Fruit fly (Drosophila melanogaster) whole organism, embryonic: Measurements from ENCODE around the gene CG42393.
A peak's percentile ranks its signal among the peaks of the same experiment; 100 is the strongest.

Experiments used
- Bgb ChIP-seq: fragments of 200-800 bp; sonication (Bioruptor generic); IDR thresholded peaks from 2 replicates; pipeline ENCODE4 v1.3.6; 2022; ENCODE audit warnings: missing biosample characterization, missing genetic modification characterization; ENCODE audit not compliant: partially characterized antibody
- Blimp-1 ChIP-seq: fragments of 200-800 bp; sonication (Bioruptor generic); optimal IDR thresholded peaks from 3 replicates; lab custom pipeline; 2018; ENCODE audit warnings: missing biosample characterization, missing genetic modification characterization, mild to moderate bottlenecking, moderate library complexity, missing genetic modification reagents
- CG11456 ChIP-seq: fragments of 200-800 bp; sonication (Bioruptor generic); IDR thresholded peaks from 3 replicates; pipeline ENCODE4 v1.3.6; 2022; ENCODE audit warnings: missing biosample characterization, missing genetic modification characterization
- CG11723 ChIP-seq: fragments of 200-800 bp; sonication (Bioruptor generic); optimal IDR thresholded peaks from 2 replicates; lab custom pipeline; 2017; ENCODE audit warnings: missing biosample characterization, mild to moderate bottlenecking, missing genetic modification characterization
- CG12769 ChIP-seq: fragments of 200-800 bp; sonication (Bioruptor generic); optimal IDR thresholded peaks from 2 replicates; lab custom pipeline; 2019; ENCODE audit warnings: missing biosample characterization, mild to moderate bottlenecking, missing genetic modification characterization, moderate library complexity
- CG13424 ChIP-seq: fragments of 200-800 bp; sonication (Bioruptor generic); optimal IDR thresholded peaks from 2 replicates; lab custom pipeline; 2019; ENCODE audit warnings: missing biosample characterization, mild to moderate bottlenecking, missing genetic modification characterization, moderate library complexity
- CG15601 ChIP-seq: fragments of 200-800 bp; sonication (Bioruptor generic); optimal IDR thresholded peaks from 3 replicates; lab custom pipeline; 2019; ENCODE audit warnings: missing biosample characterization, mild to moderate bottlenecking, missing genetic modification characterization, moderate library complexity
- CG16813 ChIP-seq: fragments of 200-800 bp; sonication (Bioruptor generic); IDR thresholded peaks from 3 replicates; pipeline ENCODE4 v1.3.6; 2022; ENCODE audit warnings: missing biosample characterization, missing genetic modification characterization; ENCODE audit not compliant: partially characterized antibody
- CG16815 ChIP-seq: fragments of 200-800 bp; sonication (Bioruptor generic); optimal IDR thresholded peaks from 3 replicates; lab custom pipeline; 2017; ENCODE audit warnings: missing biosample characterization, mild to moderate bottlenecking, missing genetic modification characterization
- CG16863 ChIP-seq: fragments of 200-800 bp; sonication (Bioruptor generic); optimal IDR thresholded peaks from 3 replicates; lab custom pipeline; 2016; ENCODE audit warnings: missing biosample characterization, missing genetic modification characterization
- CG1832 ChIP-seq: fragments of 200-800 bp; sonication (Bioruptor generic); optimal IDR thresholded peaks from 2 replicates; lab custom pipeline; 2017; ENCODE audit warnings: missing biosample characterization, mild to moderate bottlenecking, missing genetic modification characterization, inconsistent platforms
- CG18476 ChIP-seq: fragments of 200-800 bp; sonication (Bioruptor generic); optimal IDR thresholded peaks from 2 replicates; lab custom pipeline; 2016; ENCODE audit warnings: missing biosample characterization, mild to moderate bottlenecking, missing genetic modification characterization
- CG2116 ChIP-seq: fragments of 200-800 bp; sonication (Bioruptor generic); optimal IDR thresholded peaks from 3 replicates; lab custom pipeline; 2018; ENCODE audit warnings: missing biosample characterization, mild to moderate bottlenecking, missing genetic modification characterization
- CG32767 ChIP-seq: fragments of 200-800 bp; sonication (Bioruptor generic); IDR thresholded peaks from 2 replicates; pipeline ENCODE4 v1.3.6; 2022; ENCODE audit warnings: missing biosample characterization, missing genetic modification characterization
- CG32772 ChIP-seq: fragments of 200-800 bp; sonication (Bioruptor generic); IDR thresholded peaks from 2 replicates; pipeline ENCODE4 v1.3.6; 2022; ENCODE audit warnings: missing biosample characterization, missing genetic modification characterization
- CG34224 ChIP-seq: fragments of 200-800 bp; sonication (Bioruptor generic); IDR thresholded peaks from 3 replicates; pipeline ENCODE4 v1.3.6; 2022; ENCODE audit warnings: missing biosample characterization, missing genetic modification characterization; ENCODE audit not compliant: partially characterized antibody
- CG34376 ChIP-seq: fragments of 200-800 bp; sonication (Bioruptor generic); optimal IDR thresholded peaks from 2 replicates; lab custom pipeline; 2018; ENCODE audit warnings: missing biosample characterization, mild to moderate bottlenecking, missing genetic modification characterization
- CG4617 ChIP-seq: fragments of 200-800 bp; sonication (Bioruptor generic); optimal IDR thresholded peaks from 3 replicates; lab custom pipeline; 2016; ENCODE audit warnings: missing biosample characterization, missing genetic modification characterization, borderline replicate concordance
- Dbx ChIP-seq: fragments of 200-800 bp; sonication (Bioruptor generic); IDR thresholded peaks from 3 replicates; pipeline ENCODE4 v1.3.6; 2022; ENCODE audit warnings: missing biosample characterization, missing genetic modification characterization
- Hr39 ChIP-seq: fragments of >200 bp; optimal IDR thresholded peaks from 2 replicates; lab custom pipeline; 2017
- MBD-R2 ChIP-seq: fragments of 200-800 bp; sonication (Bioruptor generic); IDR thresholded peaks from 2 replicates; pipeline ENCODE4 v1.3.6; 2022; ENCODE audit warnings: missing biosample characterization, missing genetic modification characterization
- Med ChIP-seq: fragments of 200-800 bp; sonication (Bioruptor generic); peaks from one replicate; lab custom pipeline; 2016; ENCODE audit warnings: missing biosample characterization, missing genetic modification characterization, mild to moderate bottlenecking, inconsistent platforms, moderate library complexity
- Optix ChIP-seq: fragments of 200-800 bp; sonication (Bioruptor generic); IDR thresholded peaks from 3 replicates; pipeline ENCODE4 v1.3.6; 2022; ENCODE audit warnings: missing biosample characterization, missing genetic modification characterization
- Rfx ChIP-seq: fragments of 200-800 bp; sonication (Bioruptor generic); IDR thresholded peaks from 2 replicates; pipeline ENCODE4 v1.3.6; 2022; ENCODE audit warnings: missing biosample characterization, missing genetic modification characterization
- abd-A ChIP-seq: fragments of 200-800 bp; sonication (Bioruptor generic); optimal IDR thresholded peaks from 3 replicates; lab custom pipeline; 2019; ENCODE audit warnings: missing biosample characterization, mild to moderate bottlenecking, missing genetic modification characterization, moderate library complexity
- bowl ChIP-seq: fragments of 200-800 bp; sonication (Bioruptor generic); IDR thresholded peaks from 2 replicates; pipeline ENCODE4 v1.3.6; 2022; ENCODE audit warnings: missing biosample characterization, missing genetic modification characterization
- btn ChIP-seq: fragments of 200-800 bp; sonication (Bioruptor generic); optimal IDR thresholded peaks from 2 replicates; lab custom pipeline; 2016; ENCODE audit warnings: missing biosample characterization, missing genetic modification characterization
- corto ChIP-seq: fragments of 200-800 bp; sonication (Bioruptor generic); optimal IDR thresholded peaks from 2 replicates; lab custom pipeline; 2016; ENCODE audit warnings: missing biosample characterization, mild to moderate bottlenecking, missing genetic modification characterization, moderate library complexity
- danr ChIP-seq: fragments of 200-800 bp; sonication (Bioruptor generic); IDR thresholded peaks from 2 replicates; pipeline ENCODE4 v1.3.6; 2022; ENCODE audit warnings: missing biosample characterization, missing genetic modification characterization
- emc ChIP-seq: fragments of 200-800 bp; sonication (Bioruptor generic); optimal IDR thresholded peaks from 2 replicates; lab custom pipeline; 2016; ENCODE audit warnings: missing biosample characterization, missing genetic modification characterization
- ewg ChIP-seq: fragments of 200-800 bp; sonication (Bioruptor generic); optimal IDR thresholded peaks from 3 replicates; lab custom pipeline; 2017; ENCODE audit warnings: mild to moderate bottlenecking, missing biosample characterization, missing genetic modification reagents, missing genetic modification characterization
- fd3F ChIP-seq: fragments of 200-800 bp; sonication (Bioruptor generic); optimal IDR thresholded peaks from 2 replicates; lab custom pipeline; 2018; ENCODE audit warnings: missing biosample characterization, mild to moderate bottlenecking, missing genetic modification characterization, moderate library complexity
- ftz-f1 ChIP-seq: fragments of 200-800 bp; sonication (Bioruptor generic); optimal IDR thresholded peaks from 2 replicates; lab custom pipeline; 2016; ENCODE audit warnings: missing biosample characterization, missing genetic modification characterization
- gt ChIP-seq: fragments of 200-800 bp; sonication (Bioruptor generic); IDR thresholded peaks from 2 replicates; pipeline ENCODE4 v1.3.6; 2022; ENCODE audit warnings: missing biosample characterization, missing genetic modification characterization
- h ChIP-seq: fragments of >200 bp; optimal IDR thresholded peaks from 2 replicates; lab custom pipeline; 2017
- insv ChIP-seq, 2 experiments: fragments of 200-800 bp; sonication (Bioruptor generic); optimal IDR thresholded peaks; 3 replicates each; lab custom pipeline; 2016 to 2018; ENCODE audit warnings: missing biosample characterization in 2 of 2, missing genetic modification characterization in 2 of 2
- mirr ChIP-seq: fragments of 200-800 bp; sonication (Bioruptor generic); optimal IDR thresholded peaks from 3 replicates; lab custom pipeline; 2018; ENCODE audit warnings: missing biosample characterization, mild to moderate bottlenecking, missing genetic modification characterization
- nom ChIP-seq: fragments of 200-800 bp; sonication (Bioruptor generic); optimal IDR thresholded peaks from 2 replicates; lab custom pipeline; 2017; ENCODE audit warnings: missing biosample characterization, missing genetic modification characterization, mild to moderate bottlenecking, moderate library complexity, missing genetic modification reagents
- org-1 ChIP-seq: fragments of 200-800 bp; sonication (Bioruptor generic); optimal IDR thresholded peaks from 2 replicates; lab custom pipeline; 2017; ENCODE audit warnings: missing biosample characterization, missing genetic modification characterization
- p53 ChIP-seq: fragments of 200-800 bp; sonication (Bioruptor generic); optimal IDR thresholded peaks from 2 replicates; lab custom pipeline; 2016; ENCODE audit warnings: missing biosample characterization, missing genetic modification characterization
- prd ChIP-seq, 3 experiments: fragments of >200 bp in 2 of 3; fragments of 200-800 bp in 1 of 3; sonication (Bioruptor generic) in 1 of 3; optimal IDR thresholded peaks in 2 of 3; IDR thresholded peaks in 1 of 3; 2 replicates in 2 of 3; 3 replicates in 1 of 3; pipeline versions ENCODE4 v1.3.6 to Lab custom; 2017 to 2022; ENCODE audit warnings: missing biosample characterization in 1 of 3, missing genetic modification characterization in 1 of 3
- rib ChIP-seq: fragments of 200-800 bp; sonication (Bioruptor generic); IDR thresholded peaks from 2 replicates; pipeline ENCODE4 v1.3.6; 2022; ENCODE audit warnings: missing biosample characterization, missing genetic modification characterization
- sd ChIP-seq: fragments of 200-800 bp; sonication (Bioruptor generic); optimal IDR thresholded peaks from 3 replicates; lab custom pipeline; 2018; ENCODE audit warnings: missing biosample characterization, mild to moderate bottlenecking, missing genetic modification characterization, moderate library complexity
- sens ChIP-seq: fragments of 200-800 bp; sonication (Bioruptor generic); peaks from one replicate; lab custom pipeline; 2016; ENCODE audit warnings: missing biosample characterization, missing genetic modification characterization
- slp2 ChIP-seq: fragments of 200-800 bp; sonication (Bioruptor generic); optimal IDR thresholded peaks from 2 replicates; lab custom pipeline; 2016; ENCODE audit warnings: missing biosample characterization, missing genetic modification characterization
- sug ChIP-seq: fragments of 200-800 bp; optimal IDR thresholded peaks from 2 replicates; lab custom pipeline; 2019; ENCODE audit warnings: missing biosample characterization, mild to moderate bottlenecking, missing genetic modification characterization, moderate library complexity
- toy ChIP-seq: fragments of 200-800 bp; sonication (Bioruptor generic); IDR thresholded peaks from 2 replicates; pipeline ENCODE4 v1.3.6; 2022; ENCODE audit warnings: missing biosample characterization, missing genetic modification characterization
- wek ChIP-seq: fragments of 200-800 bp; sonication (Bioruptor generic); optimal IDR thresholded peaks from 3 replicates; lab custom pipeline; 2018; ENCODE audit warnings: missing biosample characterization, mild to moderate bottlenecking, missing genetic modification characterization, moderate library complexity

CG42393 gene

DNA sequence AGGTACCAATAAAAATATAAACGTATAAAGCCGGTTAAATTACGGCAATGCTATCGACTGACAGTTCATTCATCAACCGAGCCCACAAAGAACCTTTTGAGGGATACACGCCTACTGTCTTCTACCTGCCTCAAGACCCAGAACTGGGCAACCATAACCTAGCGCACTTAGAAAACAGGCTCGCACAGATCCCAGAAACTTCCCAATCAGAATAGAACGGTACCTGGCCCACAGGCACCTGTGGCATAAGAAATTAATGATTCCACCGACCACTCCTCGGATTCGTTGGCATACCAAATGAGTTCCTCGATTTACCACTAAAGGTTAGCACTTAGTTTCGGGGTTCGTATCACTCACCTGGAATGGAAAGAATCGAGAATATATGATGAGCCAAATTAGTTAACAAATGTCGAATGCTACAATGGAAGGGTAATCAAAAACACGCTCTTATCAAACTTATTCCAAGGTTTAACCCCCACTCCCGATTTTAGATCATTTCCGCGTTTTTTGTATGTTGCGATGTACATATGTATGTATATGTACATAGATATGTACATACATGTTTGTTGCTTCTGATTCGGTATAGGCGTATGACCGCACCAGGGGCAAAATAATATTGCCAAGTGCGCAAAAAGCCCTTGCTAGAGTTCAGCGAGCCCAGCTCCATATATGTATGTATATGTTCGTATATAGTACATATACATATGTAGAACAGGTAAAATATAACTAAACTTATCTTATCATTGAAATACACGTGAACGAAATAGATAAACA lies 27.2 kb upstream of the CG42393 start (continued):
- TF ChIP-seq p53, result no peak
- TF ChIP-seq fd3F (GFP tag; lab: Kevin White, UChicago), result no peak
- no peak for TF ChIP-seq gt (GFP tag; lab: Robert Waterston, UW)
- TF ChIP-seq rib, result 0 out of 2 replicates have a peak, but pooled peaks have one; percentile 9
- TF ChIP-seq CG4617 (GFP tag; lab: Kevin White, UChicago), result no peak
- TF ChIP-seq MBD-R2 (GFP tag; lab: Robert Waterston, UW), result no peak
- no peak for TF ChIP-seq btn
- TF ChIP-seq bowl (GFP tag; lab: Robert Waterston, UW), result no peak
- TF ChIP-seq Dbx (GFP tag; lab: Robert Waterston, UW), result 0 out of 3 replicates have a peak, but pooled peaks have one; percentile 33
- TF ChIP-seq h (lab: Kevin White, UChicago), result no peak
- peak in 1 of 2 experiments; percentile 88 for TF ChIP-seq insv (GFP tag; optimal IDR thresholded peaks at IDR 0.05; lab: Kevin White, UChicago)
- TF ChIP-seq wek (GFP tag; lab: Kevin White, UChicago), result no peak
- TF ChIP-seq emc (GFP tag; lab: Kevin White, UChicago), result no peak
- TF ChIP-seq Med (GFP tag; lab: Kevin White, UChicago), result peak; percentile 54
- TF ChIP-seq CG18476 (GFP tag; lab: Kevin White, UChicago), result no peak
- no peak for TF ChIP-seq CG32772 (GFP tag; lab: Robert Waterston, UW)
- TF ChIP-seq CG13424, result no peak
- TF ChIP-seq Hr39, result no peak
- TF ChIP-seq sug (tag; lab: Kevin White, UChicago), result peak; percentile 43
- no peak for TF ChIP-seq prd (optimal IDR thresholded peaks at IDR 0.05; lab: Kevin White, UChicago)
- TF ChIP-seq prd (GFP tag; IDR thresholded peaks at IDR 0.05; lab: Robert Waterston, UW), result 0 out of 3 replicates have a peak, but pooled peaks have one; percentile 8
- TF ChIP-seq danr (GFP tag; lab: Robert Waterston, UW), result no peak
- peak; percentile 21; the same call in 1 of the 2 replicates for TF ChIP-seq Rfx
- TF ChIP-seq CG11723 (GFP tag; lab: Kevin White, UChicago), result no peak
- TF ChIP-seq CG16863 (GFP tag; lab: Kevin White, UChicago), result no peak
- TF ChIP-seq toy (GFP tag; lab: Robert Waterston, UW), result no peak
- TF ChIP-seq Optix (GFP tag; lab: Robert Waterston, UW), result no peak
- no peak for TF ChIP-seq Bgb
- TF ChIP-seq ftz-f1 (GFP tag; lab: Kevin White, UChicago), result peak; percentile 53

- TF ChIP-seq org-1 (no peak), sens (GFP tag; lab: Kevin White, UChicago) (peak; percentile 66), slp2 (GFP tag; lab: Kevin White, UChicago) (no peak), nom (peak; percentile 78), CG1832 (peak; percentile 64), CG11456 (GFP tag; lab: Robert Waterston, UW) (no peak), Blimp-1 (peak; percentile 35), CG16815 (no peak), mirr (peak; percentile 73), abd-A (tag; lab: Kevin White, UChicago) (peak; percentile 73), CG2116 (GFP tag; lab: Kevin White, UChicago) (no peak), CG15601 (tag; lab: Kevin White, UChicago) (peak; percentile 11), sd (tag; lab: Kevin White, UChicago) (peak; percentile 84), corto (peak; percentile 28), CG34224 (GFP tag; lab: Robert Waterston, UW) (peak; percentile 14; the same call in 1 of the 3 replicates), CG34376 (GFP tag; lab: Kevin White, UChicago) (peak; percentile 66), ewg (GFP tag; lab: Kevin White, UChicago) (no peak), CG16813 (no peak), CG32767 (peak; percentile 90), CG12769 (tag; lab: Kevin White, UChicago) (peak; percentile 44)
Observed at dm6 chr3L:18016105-18016842, 26.3 kb upstream of the CG42393 start.
